Fruit fly (Drosophila melanogaster) whole organism, wandering third instar larva: ENCODE results near the gene FucT6.
"Not testable (repeated sequence)": the region's sequence is repeated elsewhere in the genome, so short reads cannot be mapped to it uniquely, and the experiment has no call there.

Source experiments
- Abd-B ChIP-seq: fragments of >200 bp; optimal IDR thresholded peaks from 2 replicates; lab custom pipeline; 2017; ENCODE audit warnings: missing biosample characterization, missing genetic modification characterization
- CG9705 ChIP-seq: fragments of 200-800 bp; sonication (Bioruptor generic); optimal IDR thresholded peaks from 2 replicates; lab custom pipeline; 2018; ENCODE audit warnings: missing biosample characterization, mild to moderate bottlenecking, missing genetic modification characterization
- Dif ChIP-seq: fragments of 200-275, 200-300 bp; sonication (Bioruptor generic); optimal IDR thresholded peaks from 2 replicates; lab custom pipeline; 2018; ENCODE audit warnings: missing biosample characterization, missing genetic modification characterization; ENCODE audit not compliant: partially characterized antibody
- GATAd ChIP-seq: sonication (Bioruptor generic); optimal IDR thresholded peaks from 2 replicates; lab custom pipeline; 2016; ENCODE audit warnings: missing biosample characterization, missing genetic modification characterization
- HLH106 ChIP-seq: fragments of 200-800 bp; optimal IDR thresholded peaks from 3 replicates; lab custom pipeline; 2019; ENCODE audit warnings: missing biosample characterization, mild to moderate bottlenecking, missing genetic modification characterization, moderate library complexity
- Hr78 ChIP-seq: fragments of >200 bp; optimal IDR thresholded peaks from 2 replicates; lab custom pipeline; 2017; ENCODE audit warnings: missing biosample characterization, missing genetic modification characterization
- Jra ChIP-seq: sonication (Bioruptor generic); optimal IDR thresholded peaks from 2 replicates; lab custom pipeline; 2016; ENCODE audit warnings: missing biosample characterization, missing genetic modification characterization
- Myc ChIP-seq: fragments of >200 bp; optimal IDR thresholded peaks from 2 replicates; lab custom pipeline; 2017
- N ChIP-seq: fragments of >200 bp; optimal IDR thresholded peaks from 2 replicates; lab custom pipeline; 2018; ENCODE audit warnings: missing biosample characterization, missing external identifiers, missing genetic modification characterization
- Rel ChIP-seq, 2 experiments: fragments of 200-800 bp; sonication (Bioruptor generic) in 1 of 2; optimal IDR thresholded peaks; 2 replicates in 1 of 2; 3 replicates in 1 of 2; lab custom pipeline; 2016 to 2019; ENCODE audit warnings: mild to moderate bottlenecking in 2 of 2, missing biosample characterization in 2 of 2, missing genetic modification characterization in 2 of 2, moderate library complexity in 1 of 2
- Sp1 ChIP-seq: fragments of 200-800 bp; sonication (Bioruptor generic); optimal IDR thresholded peaks from 3 replicates; lab custom pipeline; 2019; ENCODE audit warnings: missing biosample characterization, mild to moderate bottlenecking, missing genetic modification characterization, moderate library complexity
- Vsx2 ChIP-seq: fragments of 200-300, 225-300 bp; sonication (Bioruptor generic); optimal IDR thresholded peaks from 2 replicates; lab custom pipeline; 2018; ENCODE audit warnings: missing biosample characterization, missing genetic modification characterization; ENCODE audit not compliant: partially characterized antibody
- dl ChIP-seq, 2 experiments: fragments of 175-275, 200-275 bp in 1 of 2; fragments of 200-275 bp in 1 of 2; sonication (Bioruptor generic); optimal IDR thresholded peaks; lab custom pipeline; 2018; ENCODE audit warnings: mild to moderate bottlenecking in 2 of 2, missing biosample characterization in 2 of 2, missing genetic modification characterization in 2 of 2, moderate library complexity in 2 of 2; ENCODE audit not compliant: partially characterized antibody in 2 of 2, insufficient read depth in 1 of 2
- dsf ChIP-seq: sonication (Bioruptor generic); optimal IDR thresholded peaks from 2 replicates; lab custom pipeline; 2016; ENCODE audit warnings: missing biosample characterization, missing genetic modification characterization, borderline replicate concordance
- ey ChIP-seq: fragments of 200-800 bp; sonication (Bioruptor generic); optimal IDR thresholded peaks from 2 replicates; lab custom pipeline; 2016; ENCODE audit warnings: missing biosample characterization, missing genetic modification characterization
- foxo ChIP-seq, 2 experiments: fragments of 200-800 bp; sonication (Bioruptor generic); optimal IDR thresholded peaks; 2 replicates in 1 of 2; 3 replicates in 1 of 2; lab custom pipeline; 2016 to 2017; ENCODE audit warnings: missing biosample characterization in 2 of 2, missing genetic modification characterization in 2 of 2
- fru ChIP-seq: fragments of 200-800 bp; sonication (Bioruptor generic); optimal IDR thresholded peaks from 3 replicates; lab custom pipeline; 2016; ENCODE audit warnings: missing biosample characterization, mild to moderate bottlenecking, missing genetic modification characterization
- h ChIP-seq: fragments of 200-800 bp; sonication (Bioruptor generic); optimal IDR thresholded peaks from 3 replicates; lab custom pipeline; 2016; ENCODE audit warnings: missing biosample characterization, mild to moderate bottlenecking, missing genetic modification characterization
- jim ChIP-seq: fragments of 175-275, 200-325 bp; sonication (Bioruptor generic); optimal IDR thresholded peaks from 2 replicates; lab custom pipeline; 2016; ENCODE audit warnings: missing biosample characterization, mild to moderate bottlenecking, missing genetic modification characterization
- lola ChIP-seq: fragments of >200 bp; optimal IDR thresholded peaks from 2 replicates; lab custom pipeline; 2017; ENCODE audit warnings: missing biosample characterization, missing genetic modification characterization
- pan ChIP-seq: fragments of >200 bp; optimal IDR thresholded peaks from 2 replicates; lab custom pipeline; 2017
- psq ChIP-seq: fragments of 200-800 bp; sonication (Bioruptor generic); optimal IDR thresholded peaks from 3 replicates; lab custom pipeline; 2017; ENCODE audit warnings: missing biosample characterization, mild to moderate bottlenecking, missing genetic modification characterization, moderate library complexity
- rgr ChIP-seq: fragments of 200-800 bp; sonication (Bioruptor generic); optimal IDR thresholded peaks from 3 replicates; lab custom pipeline; 2016; ENCODE audit warnings: missing biosample characterization, mild to moderate bottlenecking, missing genetic modification characterization
- sage ChIP-seq: fragments of 200-800 bp; sonication (Bioruptor generic); optimal IDR thresholded peaks from 2 replicates; lab custom pipeline; 2016; ENCODE audit warnings: missing biosample characterization, mild to moderate bottlenecking, missing genetic modification characterization
- sv ChIP-seq: fragments of 200-800 bp; sonication (Bioruptor generic); optimal IDR thresholded peaks from 3 replicates; lab custom pipeline; 2016; ENCODE audit warnings: missing biosample characterization, missing genetic modification characterization
- woc ChIP-seq: sonication (Bioruptor generic); optimal IDR thresholded peaks from 2 replicates; lab custom pipeline; 2016; ENCODE audit warnings: missing biosample characterization, mild to moderate bottlenecking, missing genetic modification characterization

FucT6 gene

dm6 chrX:11709799-11710720 lies at the start of gene FucT6:
TSS of gene FucT6 (minus strand) at chrX:11709951.
- TF ChIP-seq h (GFP tag; lab: Kevin White, UChicago) (peak; percentile 24), Jra (peak; percentile 39), lola (GFP tag; lab: Kevin White, UChicago) (no peak), foxo (GFP tag; optimal IDR thresholded peaks at IDR 0.05; lab: Kevin White, UChicago) (peak in 1 of 2 experiments; percentile 4), rgr (GFP tag; lab: Kevin White, UChicago) (peak; percentile 14), CG9705 (no peak), psq (GFP tag; lab: Kevin White, UChicago) (peak; percentile 4), Rel (GFP tag; optimal IDR thresholded peaks at IDR 0.05; lab: Kevin White, UChicago) (no peak), Rel (tag; optimal IDR thresholded peaks at IDR 0.05; lab: Kevin White, UChicago) (peak; percentile 98), Dif (GFP tag; lab: Kevin White, UChicago) (no peak), jim (GFP tag; lab: Kevin White, UChicago) (peak; percentile 39), Sp1 (GFP tag; lab: Kevin White, UChicago) (peak; percentile 17)
- TF ChIP-seq, all 38 proteins: peak for 8

- TF ChIP-seq Myc (lab: Kevin White, UChicago), result no peak
- no peak for TF ChIP-seq N (GFP tag; lab: Kevin White, UChicago)
- no peak for TF ChIP-seq jim (GFP tag; lab: Kevin White, UChicago)
- TF ChIP-seq Abd-B (GFP tag; lab: Kevin White, UChicago), result no peak
- TF ChIP-seq Hr78 (GFP tag; lab: Kevin White, UChicago), result no peak
- TF ChIP-seq Sp1 (GFP tag; lab: Kevin White, UChicago), result no peak
- no peak for TF ChIP-seq pan (lab: Kevin White, UChicago)
- TF ChIP-seq Vsx2 (GFP tag; lab: Kevin White, UChicago), result no peak
- no peak for TF ChIP-seq dsf
- TF ChIP-seq, all 38 proteins: peak for 0
Observed at dm6 chrX:11756892-11757291, 47.1 kb upstream of the FucT6 start.

dm6 chrX:11753973-11754372 lies 44.2 kb upstream of the FucT6 start, which contains the start of gene m:
TSS of gene m (plus strand) at chrX:11754273.
- TF ChIP-seq Myc (lab: Kevin White, UChicago); Jra; pan (lab: Kevin White, UChicago): not testable (repeated sequence)

DNA sequence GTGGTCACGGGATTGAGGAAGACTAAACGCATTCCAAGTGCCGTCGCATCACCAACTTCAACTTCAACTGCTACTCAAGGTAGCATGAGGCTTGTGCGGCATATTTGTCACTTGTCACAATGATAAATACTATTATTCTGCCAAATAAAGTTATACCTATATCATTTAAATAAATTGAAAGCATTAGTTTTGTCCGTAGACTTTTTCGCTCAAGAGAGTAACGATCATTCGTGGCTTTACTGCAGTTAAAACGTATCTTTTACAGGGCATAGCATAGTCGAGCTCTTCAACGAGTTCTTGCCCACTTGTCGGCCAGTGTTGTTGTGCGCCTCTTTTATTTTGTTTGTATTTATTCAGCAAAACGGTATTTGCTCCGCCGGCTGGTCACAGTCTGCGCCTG lies 26.7 kb upstream of the FucT6 start:
- TF ChIP-seq sv (GFP tag; lab: Kevin White, UChicago) (no peak), foxo (GFP tag; optimal IDR thresholded peaks at IDR 0.05; lab: Kevin White, UChicago) (no peak), fru (GFP tag; lab: Kevin White, UChicago) (no peak), ey (GFP tag; lab: Kevin White, UChicago) (no peak)

DNA sequence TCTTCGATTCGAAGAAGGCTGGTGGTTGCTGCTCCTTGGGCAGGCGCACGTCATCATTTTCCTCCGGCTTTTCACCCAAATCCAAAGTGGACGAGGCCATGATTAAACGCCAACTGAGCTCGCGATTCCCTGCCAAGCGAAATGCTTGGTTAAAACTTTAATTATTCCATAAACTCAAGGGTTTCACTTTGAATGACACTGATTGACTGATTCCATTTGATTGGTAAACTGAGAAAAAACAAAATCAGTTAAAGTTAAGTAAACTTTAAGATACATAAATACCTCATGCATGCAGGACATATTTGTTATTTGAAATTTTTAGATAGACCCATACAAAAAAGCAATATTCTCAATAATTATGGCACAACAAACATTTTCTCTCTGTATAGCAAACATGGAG lies 24.0 kb upstream of the FucT6 start, which contains the start of gene inaF-A:
TSS of gene inaF-A (minus strand) at position 101 of the 400 bp plus-strand sequence.
- no peak for TF ChIP-seq psq (GFP tag; lab: Kevin White, UChicago)

dm6 chrX:11732670-11733069 lies 22.9 kb upstream of the FucT6 start, which contains the start of gene inaF-B:
TSS of gene inaF-B (minus strand) at chrX:11732770.
- TF ChIP-seq dl (GFP tag; optimal IDR thresholded peaks at IDR 0.05; lab: Kevin White, UChicago; ENCODE audit: insufficient read depth in 1 of 2, partially characterized antibody in 2 of 2) (no peak), N (GFP tag; lab: Kevin White, UChicago) (no peak), Vsx2 (GFP tag; lab: Kevin White, UChicago) (no peak), rgr (GFP tag; lab: Kevin White, UChicago) (no peak), Abd-B (GFP tag; lab: Kevin White, UChicago) (no peak), HLH106 (tag; lab: Kevin White, UChicago) (no peak)
- TF ChIP-seq, all 38 proteins: peak for 0

DNA sequence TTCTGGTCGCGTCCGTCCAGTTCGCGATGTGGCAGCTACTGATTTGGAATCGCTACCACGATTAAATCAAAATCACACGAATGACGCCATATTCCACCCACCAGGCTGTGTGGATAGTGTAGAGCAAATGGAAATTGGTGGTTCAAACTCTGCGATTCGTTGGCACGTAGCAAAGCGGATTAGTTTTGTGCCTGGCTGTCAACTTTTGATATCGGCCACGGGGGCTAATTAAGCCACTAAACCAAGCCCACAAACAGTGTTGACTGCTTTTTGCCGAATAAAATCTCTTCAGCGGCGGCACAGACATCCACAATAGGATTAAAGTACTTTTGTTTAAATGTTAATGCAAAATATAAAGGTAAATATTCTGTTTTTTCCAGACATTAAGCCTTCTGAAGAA lies 21.9 kb upstream of the FucT6 start, which contains the start of gene inaF-C:
TSS of gene inaF-C (minus strand) at position 101 of the 400 bp plus-strand sequence.
- no peak for TF ChIP-seq sage (GFP tag; lab: Kevin White, UChicago)
- TF ChIP-seq GATAd, result no peak
- TF ChIP-seq N (GFP tag; lab: Kevin White, UChicago), result no peak
- TF ChIP-seq Dif (GFP tag; lab: Kevin White, UChicago), result no peak
- TF ChIP-seq Abd-B (GFP tag; lab: Kevin White, UChicago), result no peak
- TF ChIP-seq woc, result no peak
- TF ChIP-seq pan (lab: Kevin White, UChicago), result no peak
- TF ChIP-seq, all 38 proteins: peak for 0
